Worm (Caenorhabditis elegans): Measurements from ENCODE around the gene mec-10.

Gene mec-10

DNA sequence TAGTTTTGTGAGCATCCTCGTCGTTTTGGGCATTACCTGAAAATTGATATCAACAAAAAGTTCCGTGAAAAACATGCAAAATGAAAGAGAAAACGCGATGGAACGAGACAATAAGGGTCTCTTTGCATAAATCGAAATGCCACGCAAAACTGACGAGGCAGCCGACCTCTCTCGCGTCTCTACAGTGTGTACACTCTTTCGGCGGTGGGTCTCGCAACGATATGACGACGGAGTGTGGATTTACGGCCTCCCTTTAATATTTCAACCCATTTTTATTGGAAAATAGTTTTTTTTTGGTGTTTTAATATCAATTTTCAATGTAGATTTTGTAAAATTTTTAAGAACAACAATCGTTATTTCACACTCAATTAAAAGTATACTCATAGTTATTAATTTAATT, 48.1 kb downstream of the mec-10 start, which contains the start of gene tag-123 (continued):
- TF ChIP-seq sma-3 (GFP tag; optimal IDR thresholded peaks at IDR 0.05) (peak; percentile 41), sem-4 (tag; optimal IDR thresholded peaks at IDR 0.05) (peak; percentile 52), ceh-16 (tag; optimal IDR thresholded peaks at IDR 0.05) (no peak), nhr-23 (tag; optimal IDR thresholded peaks at IDR 0.05) (no peak), fos-1 (tag; optimal IDR thresholded peaks at IDR 0.05) (peak; percentile 66)

- no peak for TF ChIP-seq F13H6.1 (tag; optimal IDR thresholded peaks at IDR 0.05)
- no peak for TF ChIP-seq unc-55 (GFP tag; optimal IDR thresholded peaks at IDR 0.05)
- TF ChIP-seq zag-1 (tag; optimal IDR thresholded peaks at IDR 0.05) = no peak
- TF ChIP-seq unc-62 (GFP tag; optimal IDR thresholded peaks at IDR 0.05) = no peak
- no peak for TF ChIP-seq crh-2 (tag; optimal IDR thresholded peaks at IDR 0.05)
- TF ChIP-seq dmd-4 (tag; optimal IDR thresholded peaks at IDR 0.05) = no peak
- no peak for TF ChIP-seq gmeb-1 (tag; optimal IDR thresholded peaks at IDR 0.05)
- TF ChIP-seq ztf-1 (GFP tag; conservative IDR thresholded peaks at IDR 0.05) = no peak
- no peak for TF ChIP-seq lin-13 (GFP tag; optimal IDR thresholded peaks at IDR 0.05)
- no peak for TF ChIP-seq peb-1 (tag; optimal IDR thresholded peaks at IDR 0.05)
- TF ChIP-seq lsy-2 (tag; optimal IDR thresholded peaks at IDR 0.05) = no peak
- no peak for TF ChIP-seq Y55F3AM.14 (GFP tag; optimal IDR thresholded peaks at IDR 0.05)
- TF ChIP-seq blmp-1 (tag; optimal IDR thresholded peaks at IDR 0.05; ENCODE audit: insufficient read depth) = no peak
- TF ChIP-seq mab-5 (tag; optimal IDR thresholded peaks at IDR 0.05) = no peak
- no peak for TF ChIP-seq nhr-11 (tag; optimal IDR thresholded peaks at IDR 0.05)
- no peak for TF ChIP-seq ceh-82 (tag; optimal IDR thresholded peaks at IDR 0.05)
Measured at ce11 chrX:8421594-8421993, 48.5 kb downstream of the mec-10 start.

DNA sequence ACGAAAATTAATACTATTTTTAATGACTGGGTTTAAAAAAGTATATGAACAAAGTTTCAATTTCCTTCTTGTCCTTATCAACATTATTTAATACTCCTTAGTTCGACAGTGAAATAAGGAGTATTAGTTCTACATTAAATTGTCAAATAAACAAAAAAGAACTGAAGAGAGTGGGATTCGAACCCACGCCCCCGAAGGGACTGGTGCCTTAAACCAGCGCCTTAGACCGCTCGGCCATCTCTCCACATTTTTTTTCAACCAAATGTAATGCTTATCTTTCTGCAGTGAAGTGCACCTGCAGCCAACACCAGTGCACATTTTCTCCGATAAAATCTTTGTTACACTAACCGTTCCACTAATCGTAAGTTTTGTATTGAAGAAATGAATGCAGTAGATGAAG, 50.9 kb downstream of the mec-10 start:
- TF ChIP-seq mbf-1 (tag; optimal IDR thresholded peaks at IDR 0.05) = no peak
- peak; percentile 18 for TF ChIP-seq sma-9 (GFP tag; optimal IDR thresholded peaks at IDR 0.05)
- no peak for TF ChIP-seq sma-9 (tag; optimal IDR thresholded peaks at IDR 0.05)

- TF ChIP-seq nhr-25 (tag; optimal IDR thresholded peaks at IDR 0.05) (no peak), nhr-10 (tag; optimal IDR thresholded peaks at IDR 0.05) (no peak), nhr-21 (tag; optimal IDR thresholded peaks at IDR 0.05) (peak; percentile 28), egl-27 (tag; optimal IDR thresholded peaks at IDR 0.05) (no peak), nhr-11 (tag; optimal IDR thresholded peaks at IDR 0.05) (no peak), sem-4 (tag; optimal IDR thresholded peaks at IDR 0.05) (peak; percentile 54), nhr-129 (tag; optimal IDR thresholded peaks at IDR 0.05) (no peak), unc-62 (GFP tag; optimal IDR thresholded peaks at IDR 0.05) (no peak), mdl-1 (tag; optimal IDR thresholded peaks at IDR 0.05) (no peak), skn-1 (tag; optimal IDR thresholded peaks at IDR 0.05) (no peak)
Measured at ce11 chrX:8418382-8418781, 51.7 kb downstream of the mec-10 start, which contains the start of gene spp-13. Gene spp-13 (minus strand): TSS chrX:8418524.

DNA sequence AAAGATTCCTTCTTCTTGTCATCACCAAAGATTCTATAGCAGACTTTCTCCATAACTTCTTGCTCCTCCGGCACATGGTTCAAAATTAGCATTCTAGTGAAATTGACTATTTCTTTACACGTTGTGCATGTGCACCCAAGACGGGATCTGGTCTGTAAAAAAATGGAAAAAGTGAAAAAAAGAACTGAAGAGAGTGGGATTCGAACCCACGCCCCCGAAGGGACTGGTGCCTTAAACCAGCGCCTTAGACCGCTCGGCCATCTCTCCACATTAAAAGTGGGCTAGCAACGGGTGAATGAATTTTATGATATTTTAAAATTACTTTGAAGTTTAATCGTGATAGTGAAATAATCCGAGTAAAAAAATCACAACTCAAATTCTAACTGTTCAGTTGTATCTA, 52.4 kb downstream of the mec-10 start:
- TF ChIP-seq fos-1 (tag; optimal IDR thresholded peaks at IDR 0.05) = peak; percentile 19
- no peak for TF ChIP-seq mab-5 (tag; optimal IDR thresholded peaks at IDR 0.05)

- TF ChIP-seq sem-4 (tag; optimal IDR thresholded peaks at IDR 0.05) (no peak), ztf-1 (GFP tag; conservative IDR thresholded peaks at IDR 0.05) (no peak), nhr-21 (tag; optimal IDR thresholded peaks at IDR 0.05) (no peak), gmeb-1 (tag; optimal IDR thresholded peaks at IDR 0.05) (no peak), blmp-1 (tag; optimal IDR thresholded peaks at IDR 0.05; ENCODE audit: insufficient read depth) (no peak), R02D3.7 (tag; optimal IDR thresholded peaks at IDR 0.05) (no peak), ztf-11 (tag; optimal IDR thresholded peaks at IDR 0.05) (no peak), peb-1 (tag; optimal IDR thresholded peaks at IDR 0.05) (no peak), lin-11 (tag; optimal IDR thresholded peaks at IDR 0.05) (no peak), nhr-11 (tag; optimal IDR thresholded peaks at IDR 0.05) (no peak), skn-1 (tag; optimal IDR thresholded peaks at IDR 0.05) (no peak), lsy-2 (tag; optimal IDR thresholded peaks at IDR 0.05) (no peak), ama-1 (optimal IDR thresholded peaks at IDR 0.05) (no peak), mab-5 (tag; optimal IDR thresholded peaks at IDR 0.05) (no peak), dmd-4 (tag; optimal IDR thresholded peaks at IDR 0.05) (no peak), nhr-12 (tag; optimal IDR thresholded peaks at IDR 0.05) (no peak), unc-55 (GFP tag; optimal IDR thresholded peaks at IDR 0.05) (no peak), nhr-25 (tag; optimal IDR thresholded peaks at IDR 0.05) (no peak), nhr-10 (tag; optimal IDR thresholded peaks at IDR 0.05) (no peak)
Measured at ce11 chrX:8416819-8417218, 53.3 kb downstream of the mec-10 start, which contains the start of gene ced-8. Gene ced-8 (minus strand): TSS chrX:8416919.
